Worm (Caenorhabditis elegans): ENCODE data around the gene dim-1.

ce11 chrX:8017759-8018158, 40.3 kb downstream of the dim-1 start, which contains the start of gene C34D10.5:
- TF ChIP-seq ref-1 (GFP tag; conservative IDR thresholded peaks at IDR 0.05) (no peak), flt-1 (GFP tag; IDR thresholded peaks at IDR 0.05) (no peak)
